Fruit fly (Drosophila melanogaster) whole organism, embryonic: ENCODE results near the gene BckdhA.
A peak's percentile ranks its signal among the peaks of the same experiment; 100 is the strongest.

Source experiments
- Atf-2 ChIP-seq: fragments of 200-800 bp; sonication (Bioruptor generic); optimal IDR thresholded peaks from 2 replicates; lab custom pipeline; 2016; ENCODE audit warnings: missing biosample characterization, missing genetic modification characterization
- Atf3 ChIP-seq: fragments of 200-800 bp; sonication (Bioruptor generic); optimal IDR thresholded peaks from 3 replicates; lab custom pipeline; 2016; ENCODE audit warnings: missing biosample characterization, missing genetic modification characterization
- B-H2 ChIP-seq: fragments of 200-800 bp; sonication (Bioruptor generic); optimal IDR thresholded peaks from 2 replicates; lab custom pipeline; 2018; ENCODE audit warnings: missing biosample characterization, mild to moderate bottlenecking, missing genetic modification characterization
- Bdp1 ChIP-seq: fragments of 200-800 bp; sonication (Bioruptor generic); optimal IDR thresholded peaks from 3 replicates; lab custom pipeline; 2016; ENCODE audit warnings: missing biosample characterization, missing genetic modification characterization
- CG10209 ChIP-seq: fragments of 200-800 bp; sonication (Bioruptor generic); optimal IDR thresholded peaks from 3 replicates; lab custom pipeline; 2017; ENCODE audit warnings: missing biosample characterization, mild to moderate bottlenecking, missing genetic modification characterization, missing genetic modification reagents
- CG10543 ChIP-seq: fragments of 200-800 bp; sonication (Bioruptor generic); optimal IDR thresholded peaks from 3 replicates; lab custom pipeline; 2017; ENCODE audit warnings: missing biosample characterization, mild to moderate bottlenecking, missing genetic modification characterization, moderate library complexity
- CG11560 ChIP-seq: fragments of 200-800 bp; sonication (Bioruptor generic); IDR thresholded peaks from 3 replicates; pipeline ENCODE4 v1.3.6; 2022; ENCODE audit warnings: missing biosample characterization, missing genetic modification characterization
- CG12155 ChIP-seq: fragments of 200-800 bp; sonication (Bioruptor generic); optimal IDR thresholded peaks from 3 replicates; lab custom pipeline; 2016; ENCODE audit warnings: missing biosample characterization, missing genetic modification characterization
- CG12769 ChIP-seq: fragments of 200-800 bp; sonication (Bioruptor generic); optimal IDR thresholded peaks from 2 replicates; lab custom pipeline; 2019; ENCODE audit warnings: missing biosample characterization, mild to moderate bottlenecking, missing genetic modification characterization, moderate library complexity
- CG13296 ChIP-seq: fragments of 200-800 bp; sonication (Bioruptor generic); optimal IDR thresholded peaks from 3 replicates; lab custom pipeline; 2018; ENCODE audit warnings: missing biosample characterization, mild to moderate bottlenecking, missing genetic modification characterization
- CG13775 ChIP-seq: fragments of 200-800 bp; sonication (Bioruptor generic); optimal IDR thresholded peaks from 3 replicates; lab custom pipeline; 2017; ENCODE audit warnings: missing biosample characterization, mild to moderate bottlenecking, missing genetic modification characterization
- CG15269 ChIP-seq: fragments of 200-800 bp; sonication (Bioruptor generic); optimal IDR thresholded peaks from 2 replicates; lab custom pipeline; 2018; ENCODE audit warnings: missing biosample characterization, mild to moderate bottlenecking, missing genetic modification characterization, moderate library complexity
- CG17568 ChIP-seq: fragments of 200-800 bp; sonication (Bioruptor generic); optimal IDR thresholded peaks from 2 replicates; lab custom pipeline; 2018; ENCODE audit warnings: missing biosample characterization, mild to moderate bottlenecking, missing genetic modification characterization, moderate library complexity
- CG18262 ChIP-seq: fragments of 200-800 bp; optimal IDR thresholded peaks from 3 replicates; lab custom pipeline; 2019; ENCODE audit warnings: missing biosample characterization, mild to moderate bottlenecking, missing genetic modification characterization, moderate library complexity
- CG3163 ChIP-seq: fragments of 200-800 bp; sonication (Bioruptor generic); optimal IDR thresholded peaks from 3 replicates; lab custom pipeline; 2016; ENCODE audit warnings: missing biosample characterization, missing genetic modification characterization
- CG34376 ChIP-seq: fragments of 200-800 bp; sonication (Bioruptor generic); optimal IDR thresholded peaks from 2 replicates; lab custom pipeline; 2018; ENCODE audit warnings: missing biosample characterization, mild to moderate bottlenecking, missing genetic modification characterization
- CG4282 ChIP-seq: fragments of 200-800 bp; sonication (Bioruptor generic); optimal IDR thresholded peaks from 2 replicates; lab custom pipeline; 2016; ENCODE audit warnings: missing biosample characterization, missing genetic modification characterization
- CG4404 ChIP-seq: fragments of 200-800 bp; sonication (Bioruptor generic); IDR thresholded peaks from 2 replicates; pipeline ENCODE4 v1.3.6; 2022; ENCODE audit warnings: missing biosample characterization, missing genetic modification characterization
- CG5180 ChIP-seq: fragments of 200-800 bp; sonication (Bioruptor generic); optimal IDR thresholded peaks from 3 replicates; lab custom pipeline; 2017; ENCODE audit warnings: missing biosample characterization, missing genetic modification characterization, mild to moderate bottlenecking, moderate library complexity, missing genetic modification reagents
- CG6272 ChIP-seq: fragments of 200-800 bp; sonication (Bioruptor generic); IDR thresholded peaks from 2 replicates; pipeline ENCODE4 v1.3.6; 2022; ENCODE audit warnings: missing biosample characterization, missing genetic modification characterization
- CG7271 ChIP-seq: fragments of 200-800 bp; sonication (Bioruptor generic); optimal IDR thresholded peaks from 2 replicates; lab custom pipeline; 2018; ENCODE audit warnings: missing biosample characterization, mild to moderate bottlenecking, missing genetic modification characterization, moderate library complexity
- CG9609 ChIP-seq: fragments of 200-800 bp; sonication (Bioruptor generic); optimal IDR thresholded peaks from 3 replicates; lab custom pipeline; 2016; ENCODE audit warnings: missing biosample characterization, missing genetic modification characterization
- CG9817 ChIP-seq: fragments of 200-800 bp; sonication (Bioruptor generic); optimal IDR thresholded peaks from 2 replicates; lab custom pipeline; 2018; ENCODE audit warnings: missing biosample characterization, mild to moderate bottlenecking, missing genetic modification characterization, moderate library complexity
- CHES-1-like ChIP-seq: fragments of 200-800 bp; sonication (Bioruptor generic); optimal IDR thresholded peaks from 2 replicates; lab custom pipeline; 2016; ENCODE audit warnings: missing biosample characterization, missing genetic modification characterization
- Dref ChIP-seq: fragments of 200-800 bp; sonication (Bioruptor generic); IDR thresholded peaks from 2 replicates; pipeline ENCODE4 v1.3.6; 2022; ENCODE audit warnings: missing biosample characterization, missing genetic modification characterization
- Ets65A ChIP-seq: fragments of 200-800 bp; sonication (Bioruptor generic); peaks from one replicate; lab custom pipeline; 2016; ENCODE audit warnings: missing biosample characterization, missing genetic modification characterization
- Hr3 ChIP-seq: fragments of 200-800 bp; sonication (Bioruptor generic); optimal IDR thresholded peaks from 3 replicates; lab custom pipeline; 2016; ENCODE audit warnings: missing biosample characterization, missing genetic modification characterization
- Hr78 ChIP-seq, 2 experiments: fragments of 200-800 bp in 1 of 2; fragments of >200 bp in 1 of 2; sonication (Bioruptor generic) in 1 of 2; optimal IDR thresholded peaks; 2 replicates each; lab custom pipeline; 2017 to 2019; ENCODE audit warnings: missing biosample characterization in 2 of 2, missing genetic modification characterization in 2 of 2, mild to moderate bottlenecking in 1 of 2, moderate library complexity in 1 of 2
- MTF-1 ChIP-seq: fragments of 200-800 bp; sonication (Bioruptor generic); optimal IDR thresholded peaks from 2 replicates; lab custom pipeline; 2018; ENCODE audit warnings: missing biosample characterization, mild to moderate bottlenecking, missing genetic modification characterization, borderline replicate concordance
- Max ChIP-seq: fragments of 200-800 bp; sonication (Bioruptor generic); optimal IDR thresholded peaks from 2 replicates; lab custom pipeline; 2016; ENCODE audit warnings: missing biosample characterization, mild to moderate bottlenecking, missing genetic modification characterization
- NK7.1 ChIP-seq: fragments of 200-800 bp; sonication (Bioruptor generic); optimal IDR thresholded peaks from 3 replicates; lab custom pipeline; 2016; ENCODE audit warnings: missing biosample characterization, missing genetic modification characterization
- Rfx ChIP-seq: fragments of 200-800 bp; sonication (Bioruptor generic); IDR thresholded peaks from 2 replicates; pipeline ENCODE4 v1.3.6; 2022; ENCODE audit warnings: missing biosample characterization, missing genetic modification characterization
- Taf1 ChIP-seq: fragments of 200-800 bp; sonication (Bioruptor generic); IDR thresholded peaks from 2 replicates; pipeline ENCODE4 v1.3.6; 2022; ENCODE audit warnings: missing biosample characterization, missing genetic modification characterization
- Trl ChIP-seq, 3 experiments: fragments of >200 bp in 2 of 3; fragments of 200-800 bp in 1 of 3; sonication (Bioruptor generic) in 1 of 3; optimal IDR thresholded peaks; 2 replicates in 1 of 3; 3 replicates in 2 of 3; lab custom pipeline; 2016 to 2017; ENCODE audit warnings: missing biosample characterization in 1 of 3, missing genetic modification characterization in 1 of 3
- ap ChIP-seq: fragments of 200-800 bp; sonication (Bioruptor generic); IDR thresholded peaks from 2 replicates; pipeline ENCODE4 v1.3.6; 2022; ENCODE audit warnings: missing biosample characterization, missing genetic modification characterization
- bigmax ChIP-seq: fragments of 200-800 bp; sonication (Bioruptor generic); optimal IDR thresholded peaks from 2 replicates; lab custom pipeline; 2018; ENCODE audit warnings: missing biosample characterization, mild to moderate bottlenecking, missing genetic modification characterization
- bowl ChIP-seq: fragments of 200-800 bp; sonication (Bioruptor generic); IDR thresholded peaks from 2 replicates; pipeline ENCODE4 v1.3.6; 2022; ENCODE audit warnings: missing biosample characterization, missing genetic modification characterization
- crc ChIP-seq: fragments of 200-800 bp; sonication (Bioruptor generic); optimal IDR thresholded peaks from 2 replicates; lab custom pipeline; 2016; ENCODE audit warnings: missing biosample characterization, missing genetic modification characterization
- eyg ChIP-seq: fragments of 200-800 bp; sonication (Bioruptor generic); optimal IDR thresholded peaks from 3 replicates; lab custom pipeline; 2016; ENCODE audit warnings: missing biosample characterization, missing genetic modification characterization
- fd3F ChIP-seq: fragments of 200-800 bp; sonication (Bioruptor generic); optimal IDR thresholded peaks from 2 replicates; lab custom pipeline; 2018; ENCODE audit warnings: missing biosample characterization, mild to moderate bottlenecking, missing genetic modification characterization, moderate library complexity
- gce ChIP-seq: fragments of 200-800 bp; sonication (Bioruptor generic); IDR thresholded peaks from 3 replicates; pipeline ENCODE4 v1.3.6; 2022; ENCODE audit warnings: missing biosample characterization, missing genetic modification characterization
- h ChIP-seq: fragments of >200 bp; optimal IDR thresholded peaks from 2 replicates; lab custom pipeline; 2017
- hth ChIP-seq: fragments of >200 bp; optimal IDR thresholded peaks from 2 replicates; lab custom pipeline; 2017; ENCODE audit warnings: inconsistent platforms
- kah ChIP-seq: fragments of 200-800 bp; sonication (Bioruptor generic); optimal IDR thresholded peaks from 2 replicates; lab custom pipeline; 2018; ENCODE audit warnings: missing biosample characterization, mild to moderate bottlenecking, missing genetic modification characterization
- lola ChIP-seq, 3 experiments: fragments of >200 bp in 2 of 3; fragments of 200-800 bp in 1 of 3; sonication (Bioruptor generic) in 1 of 3; optimal IDR thresholded peaks; 2 replicates each; lab custom pipeline; 2017 to 2019; ENCODE audit warnings: missing biosample characterization in 3 of 3, missing genetic modification characterization in 3 of 3, mild to moderate bottlenecking in 1 of 3, moderate library complexity in 1 of 3
- nau ChIP-seq: fragments of 200-800 bp; sonication (Bioruptor generic); optimal IDR thresholded peaks from 3 replicates; lab custom pipeline; 2017; ENCODE audit warnings: missing biosample characterization, mild to moderate bottlenecking, missing genetic modification characterization, missing genetic modification reagents
- oc ChIP-seq: fragments of 200-800 bp; sonication (Bioruptor generic); optimal IDR thresholded peaks from 2 replicates; lab custom pipeline; 2018; ENCODE audit warnings: missing biosample characterization, mild to moderate bottlenecking, missing genetic modification characterization, moderate library complexity
- pum ChIP-seq: fragments of 200-800 bp; sonication (Bioruptor generic); optimal IDR thresholded peaks from 2 replicates; lab custom pipeline; 2016; ENCODE audit warnings: missing biosample characterization, missing genetic modification characterization
- seq ChIP-seq: fragments of 200-800 bp; sonication (Bioruptor generic); IDR thresholded peaks from 2 replicates; pipeline ENCODE4 v1.3.6; 2022; ENCODE audit warnings: missing biosample characterization, missing genetic modification characterization
- sisA ChIP-seq: fragments of 200-800 bp; sonication (Bioruptor generic); IDR thresholded peaks from 2 replicates; pipeline ENCODE4 v1.3.6; 2022; ENCODE audit warnings: missing biosample characterization, missing genetic modification characterization

Gene BckdhA

DNA sequence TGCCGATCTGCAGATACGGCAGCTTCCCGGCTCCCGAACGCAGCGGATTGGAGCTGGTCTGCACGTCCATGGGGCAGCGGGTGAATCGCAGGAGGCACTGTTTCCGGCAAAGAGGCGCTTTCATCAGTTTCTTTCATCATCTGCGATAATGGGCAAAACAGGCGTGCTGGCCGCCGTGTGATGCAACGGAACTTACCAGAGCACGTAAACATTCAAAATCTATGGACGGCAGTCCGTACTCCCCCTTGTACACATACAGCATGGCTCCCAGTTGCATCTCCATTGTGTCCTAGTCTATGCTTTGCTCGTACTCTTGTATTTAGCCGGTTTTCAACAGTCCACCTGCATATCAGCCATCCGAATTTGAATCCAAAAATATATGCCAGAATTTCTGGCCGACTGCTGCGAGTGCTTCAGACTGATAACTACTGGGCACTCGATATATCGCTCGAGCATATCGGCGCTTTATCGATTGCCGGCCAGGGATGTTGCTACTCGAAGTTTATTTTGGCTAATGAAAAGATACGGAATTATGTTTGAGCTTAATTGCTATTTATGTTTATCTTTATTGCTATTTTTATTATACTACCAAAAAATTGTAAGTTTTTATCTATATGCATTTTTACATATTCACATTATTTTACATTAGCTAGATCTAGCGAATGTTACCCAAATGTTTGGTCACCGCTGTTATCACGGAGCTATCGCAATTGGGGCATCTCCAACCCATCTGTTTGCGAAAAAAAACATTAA lies 7.8 kb downstream of the BckdhA start, which contains the start of the genes CG9393 and Vps45 (continued):
- TF ChIP-seq Hr78 (GFP tag; optimal IDR thresholded peaks at IDR 0.05; lab: Kevin White, UChicago) = no peak
- TF ChIP-seq ap = no peak
- TF ChIP-seq CG12769 (tag; lab: Kevin White, UChicago) = no peak
- peak; percentile 92 for TF ChIP-seq CG11560 (tag; lab: Robert Waterston, UW)
- TF ChIP-seq MTF-1 (GFP tag; lab: Kevin White, UChicago) = no peak
- TF ChIP-seq sisA (GFP tag; lab: Robert Waterston, UW) = peak; percentile 34; the same call in 1 of the 2 replicates
- TF ChIP-seq CG7271 (tag; lab: Kevin White, UChicago) = no peak
- no peak for TF ChIP-seq CG13296 (GFP tag; lab: Kevin White, UChicago)
- peak; percentile 35 for TF ChIP-seq CG3163 (GFP tag; lab: Kevin White, UChicago)
- peak; percentile 53 for TF ChIP-seq CG18262 (tag; lab: Kevin White, UChicago)
- TF ChIP-seq CG10209 (GFP tag; lab: Kevin White, UChicago) = peak; percentile 24
- TF ChIP-seq Trl (optimal IDR thresholded peaks at IDR 0.05; lab: Kevin White, UChicago) = no peak
- peak; percentile 64 for TF ChIP-seq Trl (GFP tag; optimal IDR thresholded peaks at IDR 0.05; lab: Kevin White, UChicago)
- peak; percentile 11 for TF ChIP-seq Atf-2
- no peak for TF ChIP-seq nau (GFP tag; lab: Kevin White, UChicago)
- peak; percentile 70; the same call in 1 of the 2 replicates for TF ChIP-seq CG6272 (GFP tag; lab: Robert Waterston, UW)
- TF ChIP-seq Rfx = peak; percentile 64
- TF ChIP-seq eyg (GFP tag; lab: Kevin White, UChicago) = no peak
- no peak for TF ChIP-seq bowl (GFP tag; lab: Robert Waterston, UW)
- no peak for TF ChIP-seq crc (GFP tag; lab: Kevin White, UChicago)
- peak; percentile 68 for TF ChIP-seq CG13775 (GFP tag; lab: Kevin White, UChicago)
- TF ChIP-seq CG17568 (GFP tag; lab: Kevin White, UChicago) = no peak
- peak; percentile 48 for TF ChIP-seq Bdp1 (GFP tag; lab: Kevin White, UChicago)
- peak in 1 of 3 experiments; percentile 56 for TF ChIP-seq lola (GFP tag; optimal IDR thresholded peaks at IDR 0.05; lab: Kevin White, UChicago)
- TF ChIP-seq Atf3 (GFP tag; lab: Kevin White, UChicago) = peak; percentile 42
- no peak for TF ChIP-seq hth (lab: Kevin White, UChicago)
- peak; percentile 48 for TF ChIP-seq fd3F (GFP tag; lab: Kevin White, UChicago)
- TF ChIP-seq pum (GFP tag; lab: Kevin White, UChicago) = peak; percentile 60
- TF ChIP-seq CG4282 (GFP tag; lab: Kevin White, UChicago) = no peak
- TF ChIP-seq CG10543 (GFP tag; lab: Kevin White, UChicago) = peak; percentile 51
- no peak for TF ChIP-seq bigmax (GFP tag; lab: Kevin White, UChicago)
- TF ChIP-seq CG15269 (tag; lab: Kevin White, UChicago) = no peak
- TF ChIP-seq h (lab: Kevin White, UChicago) = no peak
- TF ChIP-seq Dref (GFP tag; lab: Robert Waterston, UW) = peak; percentile 91
- TF ChIP-seq CG12155 (GFP tag; lab: Kevin White, UChicago) = peak; percentile 63
- peak; percentile 69 for TF ChIP-seq Hr3 (GFP tag; lab: Kevin White, UChicago)
- no peak; the same call in none of the 2 replicates for TF ChIP-seq CG4404 (GFP tag; lab: Robert Waterston, UW)
- peak; percentile 71 for TF ChIP-seq CG9817
- peak; percentile 97 for TF ChIP-seq Ets65A (GFP tag; lab: Kevin White, UChicago)
- no peak for TF ChIP-seq kah (GFP tag; lab: Kevin White, UChicago)
- no peak for TF ChIP-seq Taf1 (GFP tag; lab: Robert Waterston, UW)
- no peak for TF ChIP-seq oc (tag; lab: Kevin White, UChicago)
- peak; percentile 72 for TF ChIP-seq CG34376 (GFP tag; lab: Kevin White, UChicago)
- peak; percentile 80 for TF ChIP-seq Max
- peak; percentile 32 for TF ChIP-seq CG9609
- no peak for TF ChIP-seq seq (GFP tag; lab: Robert Waterston, UW)
- no peak for TF ChIP-seq NK7.1 (GFP tag; lab: Kevin White, UChicago)
- peak; percentile 54 for TF ChIP-seq CHES-1-like
- no peak for TF ChIP-seq gce (GFP tag; lab: Robert Waterston, UW)
- no peak for TF ChIP-seq CG5180 (GFP tag; lab: Kevin White, UChicago)
- peak; percentile 70 for TF ChIP-seq B-H2 (GFP tag; lab: Kevin White, UChicago)
